Fruit fly (Drosophila melanogaster): ENCODE results near the gene dpr5.

DNA sequence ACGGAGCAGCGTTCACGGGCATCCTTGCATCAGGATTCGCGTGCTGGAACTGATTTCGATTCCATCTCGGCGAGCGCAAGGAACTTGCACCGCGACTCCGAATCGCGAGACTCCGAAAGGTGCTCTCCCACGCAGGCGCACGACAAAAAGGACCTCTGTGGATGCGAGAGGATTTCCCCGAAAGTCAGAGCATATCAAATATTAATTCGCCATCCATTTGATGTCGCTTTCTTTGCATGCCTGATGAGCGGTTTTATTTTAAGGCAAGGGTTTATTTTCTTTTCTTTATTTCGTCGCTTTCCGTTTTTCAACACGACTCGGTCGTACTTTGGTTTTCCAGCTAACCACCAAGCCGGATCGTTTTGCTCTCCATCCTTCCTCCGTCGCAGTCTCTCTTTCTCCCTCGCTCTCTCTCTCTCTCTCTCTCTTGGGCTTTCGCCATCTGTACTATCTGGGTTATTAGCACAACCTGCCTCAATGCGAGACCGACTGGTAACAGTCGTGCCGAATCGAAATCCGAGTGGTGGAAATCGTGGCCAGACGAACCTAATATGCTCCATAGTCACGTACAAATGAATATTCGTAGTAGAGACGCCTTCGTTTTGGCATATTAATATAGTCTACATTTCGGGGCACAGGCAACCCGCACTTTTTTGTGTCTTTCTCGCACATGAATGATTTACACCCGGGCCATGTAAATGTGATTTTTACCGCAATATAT, 43.3 kb downstream of the dpr5 start, which contains the start of gene dpr4:
- TF ChIP-seq CTCF (optimal IDR thresholded peaks at IDR 0.05) (no peak), CG8478 (optimal IDR thresholded peaks at IDR 0.05) (no peak)
